Worm (Caenorhabditis elegans) whole organism, dauer: ENCODE data around the gene F35E8.10.
"Not testable (repeated sequence)": the region's sequence is repeated elsewhere in the genome, so short reads cannot be mapped to it uniquely, and the experiment has no call there.

ENCODE experiments used
- unc-62 ChIP-seq: sonication (generic microtip); optimal IDR thresholded peaks from 2 replicates; lab custom pipeline; 2017; ENCODE audit warnings: missing biosample characterization, missing genetic modification reagents, missing genetic modification characterization

The F35E8.10 gene

ce11 chrV:15921102-15921501, 929 bp upstream of the F35E8.10 start, which contains the start of gene cdr-1:
Gene cdr-1, plus strand, starts transcription at chrV:15921309.
- TF ChIP-seq unc-62 (GFP tag; lab: Kevin White, UChicago) = no peak

- TF ChIP-seq unc-62 (GFP tag; lab: Kevin White, UChicago) = no peak
Measured at ce11 chrV:15917458-15917857, 2.7 kb downstream of the F35E8.10 start, which contains the start of gene F35E8.9. Gene F35E8.9, minus strand, starts transcription at chrV:15917558.

ce11 chrV:15915919-15916318, 4.3 kb downstream of the F35E8.10 start, which contains the start of gene gst-38:
Gene gst-38, minus strand, starts transcription at chrV:15916070.
- TF ChIP-seq unc-62 (GFP tag; lab: Kevin White, UChicago) = no peak

ce11 chrV:15915307-15915706, 4.9 kb downstream of the F35E8.10 start:
- TF ChIP-seq unc-62 (GFP tag; lab: Kevin White, UChicago) = no peak

- no peak for TF ChIP-seq unc-62 (GFP tag; lab: Kevin White, UChicago)
Measured at ce11 chrV:15914774-15915173, 5.4 kb downstream of the F35E8.10 start.

ce11 chrV:15913714-15914113, 6.5 kb downstream of the F35E8.10 start, which contains the start of gene F35E8.7:
Gene F35E8.7, plus strand, starts transcription at chrV:15914014.
- TF ChIP-seq unc-62 (GFP tag; lab: Kevin White, UChicago) = no peak

- TF ChIP-seq unc-62 (GFP tag; lab: Kevin White, UChicago) = no peak
Measured at ce11 chrV:15912677-15913076, 7.5 kb downstream of the F35E8.10 start.

- TF ChIP-seq unc-62 (GFP tag; lab: Kevin White, UChicago) = no peak
Measured at ce11 chrV:15911848-15912247, 8.3 kb downstream of the F35E8.10 start, which contains the start of gene F35E8.6. Gene F35E8.6, plus strand, starts transcription at chrV:15912148.

ce11 chrV:15905530-15905929, 14.6 kb downstream of the F35E8.10 start, which contains the start of the genes F35E8.1 and F35E8.2:
Gene F35E8.1, minus strand, starts transcription at chrV:15905630.
Gene F35E8.2, plus strand, starts transcription at chrV:15905661.
- TF ChIP-seq unc-62 (GFP tag; lab: Kevin White, UChicago) = not testable (repeated sequence)

ce11 chrV:15900564-15900963, 19.6 kb downstream of the F35E8.10 start:
- TF ChIP-seq unc-62 (GFP tag; lab: Kevin White, UChicago) = no peak

- no peak for TF ChIP-seq unc-62 (GFP tag; lab: Kevin White, UChicago)
Measured at ce11 chrV:15899696-15900095, 20.5 kb downstream of the F35E8.10 start, which contains the start of gene T06C12.14. Gene T06C12.14, plus strand, starts transcription at chrV:15899996.

- TF ChIP-seq unc-62 (GFP tag; lab: Kevin White, UChicago) = no peak
Measured at ce11 chrV:15897696-15898095, 22.5 kb downstream of the F35E8.10 start, which contains the start of gene str-60. Gene str-60, plus strand, starts transcription at chrV:15897996.

ce11 chrV:15896671-15897070, 23.5 kb downstream of the F35E8.10 start, which contains the start of gene nhr-213:
Gene nhr-213, minus strand, starts transcription at chrV:15896771.
- no peak for TF ChIP-seq unc-62 (GFP tag; lab: Kevin White, UChicago)

- TF ChIP-seq unc-62 (GFP tag; lab: Kevin White, UChicago) = no peak
Measured at ce11 chrV:15892696-15893095, 27.5 kb downstream of the F35E8.10 start, which contains the start of gene T06C12.11. Gene T06C12.11, plus strand, starts transcription at chrV:15892996.

ce11 chrV:15891761-15892160, 28.4 kb downstream of the F35E8.10 start, which contains the start of gene T06C12.12:
Gene T06C12.12, plus strand, starts transcription at chrV:15892061.
- no peak for TF ChIP-seq unc-62 (GFP tag; lab: Kevin White, UChicago)

- no peak for TF ChIP-seq unc-62 (GFP tag; lab: Kevin White, UChicago)
Measured at ce11 chrV:15891279-15891678, 28.9 kb downstream of the F35E8.10 start.

ce11 chrV:15890115-15890514, 30.1 kb downstream of the F35E8.10 start:
- no peak for TF ChIP-seq unc-62 (GFP tag; lab: Kevin White, UChicago)
